Fruit fly (Drosophila melanogaster) whole organism: ENCODE measurements around the gene Nrt.

Experiments
- pan ChIP-seq: fragments of >200 bp; optimal IDR thresholded peaks from 2 replicates; lab custom pipeline; 2017
- psq ChIP-seq: fragments of >200 bp; optimal IDR thresholded peaks from 2 replicates; lab custom pipeline; 2017

DNA sequence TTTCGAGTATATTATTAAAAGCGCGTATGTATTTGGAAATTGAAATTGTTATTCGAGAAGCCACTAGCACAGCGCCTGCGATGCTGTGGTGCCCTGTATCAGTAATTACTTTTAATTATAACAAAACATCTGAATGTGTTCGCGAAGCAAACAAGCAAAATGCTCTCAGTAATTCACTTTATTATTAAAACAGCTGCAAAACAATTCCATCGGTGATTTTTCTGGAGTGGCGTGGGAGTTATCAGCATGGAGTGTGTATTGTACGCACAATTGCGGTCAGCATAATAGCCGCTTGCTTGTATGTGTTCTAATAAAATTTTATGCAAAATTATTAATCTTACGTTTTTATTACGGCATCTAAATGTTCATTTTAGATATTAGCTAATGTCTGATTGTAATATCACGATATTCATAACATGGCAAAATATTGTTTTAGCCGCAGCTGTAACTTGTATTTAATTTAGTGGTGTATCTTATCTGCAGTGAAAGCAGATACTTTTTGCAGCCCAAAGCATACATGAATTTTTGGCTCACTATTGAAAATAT lies 16.4 kb downstream of the Nrt start:
- no peak for TF ChIP-seq psq
- no peak for TF ChIP-seq pan (lab: Kevin White, UChicago)
